Fruit fly (Drosophila melanogaster) whole organism, embryonic: ENCODE data around the gene Tbca.

Experiments
- Ada2b ChIP-seq: fragments of 200-800 bp; sonication (Bioruptor generic); IDR thresholded peaks from 2 replicates; pipeline ENCODE4 v1.3.6; 2022; ENCODE audit warnings: missing biosample characterization, missing genetic modification characterization
- B-H1 ChIP-seq: fragments of 200-800 bp; sonication (Bioruptor generic); IDR thresholded peaks from 3 replicates; pipeline ENCODE4 v1.3.6; 2022; ENCODE audit warnings: missing biosample characterization, missing genetic modification characterization
- BtbVII ChIP-seq: fragments of 200-800 bp; sonication (Bioruptor generic); optimal IDR thresholded peaks from 3 replicates; lab custom pipeline; 2017; ENCODE audit warnings: missing biosample characterization, mild to moderate bottlenecking, missing genetic modification characterization
- CG10147 ChIP-seq: fragments of 200-800 bp; sonication (Bioruptor generic); optimal IDR thresholded peaks from 2 replicates; lab custom pipeline; 2019; ENCODE audit warnings: missing biosample characterization, mild to moderate bottlenecking, missing genetic modification characterization, moderate library complexity
- CG10543 ChIP-seq: fragments of 200-800 bp; sonication (Bioruptor generic); optimal IDR thresholded peaks from 3 replicates; lab custom pipeline; 2017; ENCODE audit warnings: missing biosample characterization, mild to moderate bottlenecking, missing genetic modification characterization, moderate library complexity
- CG12236 ChIP-seq: fragments of 200-800 bp; sonication (Bioruptor generic); optimal IDR thresholded peaks from 2 replicates; lab custom pipeline; 2016; ENCODE audit warnings: missing biosample characterization, missing genetic modification characterization
- CG15696 ChIP-seq: fragments of 200-800 bp; sonication (Bioruptor generic); optimal IDR thresholded peaks from 2 replicates; lab custom pipeline; 2019; ENCODE audit warnings: missing biosample characterization, mild to moderate bottlenecking, missing genetic modification characterization, moderate library complexity
- CG18476 ChIP-seq: fragments of 200-800 bp; sonication (Bioruptor generic); optimal IDR thresholded peaks from 2 replicates; lab custom pipeline; 2016; ENCODE audit warnings: missing biosample characterization, mild to moderate bottlenecking, missing genetic modification characterization
- CG18619 ChIP-seq: fragments of 200-800 bp; sonication (Bioruptor generic); optimal IDR thresholded peaks from 3 replicates; lab custom pipeline; 2017; ENCODE audit warnings: missing biosample characterization, mild to moderate bottlenecking, missing genetic modification characterization
- CG3407 ChIP-seq: fragments of 200-800 bp; sonication (Bioruptor generic); optimal IDR thresholded peaks from 2 replicates; lab custom pipeline; 2018; ENCODE audit warnings: missing biosample characterization, mild to moderate bottlenecking, missing genetic modification characterization
- CG3847 ChIP-seq: fragments of 200-800 bp; sonication (Bioruptor generic); IDR thresholded peaks from 2 replicates; pipeline ENCODE4 v1.3.6; 2022; ENCODE audit warnings: missing biosample characterization, missing genetic modification characterization
- CG4424 ChIP-seq: fragments of 200-800 bp; sonication (Bioruptor generic); optimal IDR thresholded peaks from 3 replicates; lab custom pipeline; 2016; ENCODE audit warnings: missing biosample characterization, missing genetic modification characterization
- CG4854 ChIP-seq: fragments of 200-800 bp; sonication (Bioruptor generic); optimal IDR thresholded peaks from 2 replicates; lab custom pipeline; 2016; ENCODE audit warnings: missing biosample characterization, missing genetic modification characterization, inconsistent platforms
- CG5180 ChIP-seq: fragments of 200-800 bp; sonication (Bioruptor generic); optimal IDR thresholded peaks from 3 replicates; lab custom pipeline; 2017; ENCODE audit warnings: missing biosample characterization, missing genetic modification characterization, mild to moderate bottlenecking, moderate library complexity, missing genetic modification reagents
- CG6654 ChIP-seq: fragments of 200-800 bp; sonication (Bioruptor generic); optimal IDR thresholded peaks from 2 replicates; lab custom pipeline; 2017; ENCODE audit warnings: missing biosample characterization, mild to moderate bottlenecking, missing genetic modification characterization
- CG7745 ChIP-seq: fragments of 200-800 bp; sonication (Bioruptor generic); optimal IDR thresholded peaks from 2 replicates; lab custom pipeline; 2018; ENCODE audit warnings: missing biosample characterization, mild to moderate bottlenecking, missing genetic modification characterization, moderate library complexity
- CG8388 ChIP-seq: fragments of 200-800 bp; sonication (Bioruptor generic); optimal IDR thresholded peaks from 2 replicates; lab custom pipeline; 2019; ENCODE audit warnings: missing biosample characterization, mild to moderate bottlenecking, missing genetic modification characterization, moderate library complexity
- CG8765 ChIP-seq: fragments of 200-800 bp; sonication (Bioruptor generic); IDR thresholded peaks from 2 replicates; pipeline ENCODE4 v1.3.6; 2022; ENCODE audit warnings: missing biosample characterization, missing genetic modification characterization
- D ChIP-seq, 2 experiments: fragments of 200-800 bp in 1 of 2; fragments of >200 bp in 1 of 2; sonication (Bioruptor generic) in 1 of 2; optimal IDR thresholded peaks; 2 replicates in 1 of 2; 3 replicates in 1 of 2; lab custom pipeline; 2017; ENCODE audit warnings: mild to moderate bottlenecking in 1 of 2, missing biosample characterization in 1 of 2, missing genetic modification characterization in 1 of 2, missing genetic modification reagents in 1 of 2
- Dad ChIP-seq: fragments of 200-800 bp; sonication (Bioruptor generic); optimal IDR thresholded peaks from 3 replicates; lab custom pipeline; 2016; ENCODE audit warnings: missing biosample characterization, missing genetic modification characterization
- E2f2 ChIP-seq: fragments of 200-800 bp; sonication (Bioruptor generic); IDR thresholded peaks from 2 replicates; pipeline ENCODE4 v1.3.6; 2022; ENCODE audit warnings: missing biosample characterization, missing genetic modification characterization
- Hr39 ChIP-seq: fragments of >200 bp; optimal IDR thresholded peaks from 2 replicates; lab custom pipeline; 2017
- Nf-YA ChIP-seq: fragments of 200-800 bp; sonication (Bioruptor generic); IDR thresholded peaks from 2 replicates; pipeline ENCODE4 v1.3.6; 2022; ENCODE audit warnings: missing biosample characterization, missing genetic modification characterization
- Poxn ChIP-seq: fragments of 200-800 bp; sonication (Bioruptor generic); IDR thresholded peaks from 2 replicates; pipeline ENCODE4 v1.3.6; 2022; ENCODE audit warnings: missing biosample characterization, missing genetic modification characterization
- Rx ChIP-seq: fragments of 200-800 bp; sonication (Bioruptor generic); IDR thresholded peaks from 2 replicates; pipeline ENCODE4 v1.3.6; 2022; ENCODE audit warnings: missing biosample characterization, missing genetic modification characterization
- abd-A ChIP-seq: fragments of 200-800 bp; sonication (Bioruptor generic); optimal IDR thresholded peaks from 3 replicates; lab custom pipeline; 2019; ENCODE audit warnings: missing biosample characterization, mild to moderate bottlenecking, missing genetic modification characterization, moderate library complexity
- caup ChIP-seq: fragments of 200-800 bp; sonication (Bioruptor generic); optimal IDR thresholded peaks from 3 replicates; lab custom pipeline; 2017; ENCODE audit warnings: missing biosample characterization, mild to moderate bottlenecking, missing genetic modification characterization, moderate library complexity; ENCODE audit not compliant: severe bottlenecking
- ci ChIP-seq: fragments of 200-800 bp; sonication (Bioruptor generic); IDR thresholded peaks from 3 replicates; pipeline ENCODE4 v1.3.6; 2022; ENCODE audit warnings: missing biosample characterization, missing genetic modification characterization
- croc ChIP-seq: fragments of 200-800 bp; sonication (Bioruptor generic); conservative IDR thresholded peaks from 3 replicates; pipeline ENCODE4 v1.3.6; 2022; ENCODE audit warnings: missing biosample characterization, missing genetic modification characterization
- dati ChIP-seq: fragments of 200-800 bp; sonication (Bioruptor generic); IDR thresholded peaks from 2 replicates; pipeline ENCODE4 v1.3.6; 2022; ENCODE audit warnings: missing biosample characterization, missing genetic modification characterization
- dm ChIP-seq: fragments of 200-800 bp; sonication (Bioruptor generic); optimal IDR thresholded peaks from 3 replicates; lab custom pipeline; 2016; ENCODE audit warnings: missing biosample characterization, missing genetic modification characterization
- gcm2 ChIP-seq: fragments of 200-800 bp; sonication (Bioruptor generic); optimal IDR thresholded peaks from 2 replicates; lab custom pipeline; 2016; ENCODE audit warnings: missing biosample characterization, missing genetic modification characterization
- gfzf ChIP-seq: fragments of 200-800 bp; sonication (Bioruptor generic); optimal IDR thresholded peaks from 2 replicates; lab custom pipeline; 2016; ENCODE audit warnings: missing biosample characterization, mild to moderate bottlenecking, missing genetic modification characterization, moderate library complexity
- gsb-n ChIP-seq: fragments of 200-800 bp; sonication (Bioruptor generic); optimal IDR thresholded peaks from 3 replicates; lab custom pipeline; 2018; ENCODE audit warnings: missing biosample characterization, mild to moderate bottlenecking, missing genetic modification characterization
- ken ChIP-seq: fragments of 200-800 bp; sonication (Bioruptor generic); IDR thresholded peaks from 3 replicates; pipeline ENCODE4 v1.3.6; 2022; ENCODE audit warnings: missing biosample characterization, missing genetic modification characterization
- mam ChIP-seq: fragments of 200-800 bp; sonication (Bioruptor generic); optimal IDR thresholded peaks from 3 replicates; lab custom pipeline; 2016; ENCODE audit warnings: missing biosample characterization, missing genetic modification characterization
- mld ChIP-seq: fragments of 200-800 bp; sonication (Bioruptor generic); IDR thresholded peaks from 3 replicates; pipeline ENCODE4 v1.3.6; 2022; ENCODE audit warnings: missing biosample characterization, missing genetic modification characterization; ENCODE audit not compliant: partially characterized antibody
- odd ChIP-seq: fragments of 200-800 bp; sonication (Bioruptor generic); optimal IDR thresholded peaks from 2 replicates; lab custom pipeline; 2017; ENCODE audit warnings: missing biosample characterization, mild to moderate bottlenecking, missing genetic modification characterization
- org-1 ChIP-seq: fragments of 200-800 bp; sonication (Bioruptor generic); optimal IDR thresholded peaks from 2 replicates; lab custom pipeline; 2017; ENCODE audit warnings: missing biosample characterization, missing genetic modification characterization
- pb ChIP-seq: fragments of 200-800 bp; sonication (Bioruptor generic); optimal IDR thresholded peaks from 3 replicates; lab custom pipeline; 2016; ENCODE audit warnings: missing biosample characterization, missing genetic modification characterization
- pnt ChIP-seq: fragments of 200-800 bp; sonication (Bioruptor generic); optimal IDR thresholded peaks from 3 replicates; lab custom pipeline; 2016; ENCODE audit warnings: missing biosample characterization, missing genetic modification characterization
- sc ChIP-seq, 3 experiments: fragments of >200 bp in 2 of 3; fragments of 200-800 bp in 1 of 3; sonication (Bioruptor generic) in 1 of 3; optimal IDR thresholded peaks; 2 replicates in 2 of 3; 3 replicates in 1 of 3; lab custom pipeline; 2017; ENCODE audit warnings: mild to moderate bottlenecking in 1 of 3, missing biosample characterization in 1 of 3, missing genetic modification characterization in 1 of 3, missing genetic modification reagents in 1 of 3
- slou ChIP-seq: fragments of 200-800 bp; sonication (Bioruptor generic); optimal IDR thresholded peaks from 3 replicates; lab custom pipeline; 2016; ENCODE audit warnings: missing biosample characterization, missing genetic modification characterization
- sob ChIP-seq: fragments of 200-800 bp; sonication (Bioruptor generic); IDR thresholded peaks from 2 replicates; pipeline ENCODE4 v1.3.6; 2022; ENCODE audit warnings: missing biosample characterization, missing genetic modification characterization
- sr ChIP-seq: fragments of 200-800 bp; sonication (Bioruptor generic); IDR thresholded peaks from 3 replicates; pipeline ENCODE4 v1.3.6; 2022; ENCODE audit warnings: missing biosample characterization, missing genetic modification characterization
- ssp ChIP-seq: fragments of 200-800 bp; sonication (Bioruptor generic); IDR thresholded peaks from 2 replicates; pipeline ENCODE4 v1.3.6; 2022; ENCODE audit warnings: missing biosample characterization, missing genetic modification characterization
- trh ChIP-seq: fragments of 200-800 bp; sonication (Bioruptor generic); optimal IDR thresholded peaks from 2 replicates; lab custom pipeline; 2016; ENCODE audit warnings: missing biosample characterization, missing genetic modification characterization
- tup ChIP-seq: fragments of 200-800 bp; sonication (Bioruptor generic); optimal IDR thresholded peaks from 2 replicates; lab custom pipeline; 2016; ENCODE audit warnings: missing biosample characterization, mild to moderate bottlenecking, missing genetic modification characterization, moderate library complexity
- unc-4 ChIP-seq: fragments of 200-800 bp; sonication (Bioruptor generic); IDR thresholded peaks from 2 replicates; pipeline ENCODE4 v1.3.6; 2022; ENCODE audit warnings: missing biosample characterization, missing genetic modification characterization; ENCODE audit not compliant: partially characterized antibody
- usp ChIP-seq: fragments of >200 bp; optimal IDR thresholded peaks from 2 replicates; lab custom pipeline; 2017; ENCODE audit warnings: missing biosample characterization, missing genetic modification characterization
- vvl ChIP-seq: fragments of 200-800 bp; sonication (Bioruptor generic); IDR thresholded peaks from 2 replicates; pipeline ENCODE4 v1.3.6; 2022; ENCODE audit warnings: missing biosample characterization, missing genetic modification characterization

Tbca gene

dm6 chr3R:31747429-31748048 is 4.2 kb downstream of the Tbca start, which contains the start of the genes nero and CG1910 (continued):
- TF ChIP-seq CG8765 (no peak), pnt (GFP tag; lab: Kevin White, UChicago) (no peak), slou (GFP tag; lab: Kevin White, UChicago) (no peak), Poxn (GFP tag; lab: Robert Waterston, UW) (no peak), Ada2b (GFP tag; lab: Robert Waterston, UW) (no peak), dm (GFP tag; lab: Kevin White, UChicago) (peak; percentile 93), CG18476 (GFP tag; lab: Kevin White, UChicago) (no peak), CG8388 (GFP tag; lab: Kevin White, UChicago) (peak; percentile 10), gcm2 (GFP tag; lab: Kevin White, UChicago) (no peak), CG15696 (no peak), croc (GFP tag; lab: Robert Waterston, UW) (no peak), gsb-n (tag; lab: Kevin White, UChicago) (no peak), pb (no peak), abd-A (no peak), Dad (GFP tag; lab: Kevin White, UChicago) (no peak), caup (GFP tag; lab: Kevin White, UChicago) (no peak), sc (optimal IDR thresholded peaks at IDR 0.05; lab: Kevin White, UChicago) (no peak), sc (GFP tag; optimal IDR thresholded peaks at IDR 0.05; lab: Kevin White, UChicago) (no peak), sr (GFP tag; lab: Robert Waterston, UW) (no peak), D (optimal IDR thresholded peaks at IDR 0.05; lab: Kevin White, UChicago) (no peak), D (GFP tag; optimal IDR thresholded peaks at IDR 0.05; lab: Kevin White, UChicago) (no peak), org-1 (no peak), Rx (GFP tag; lab: Robert Waterston, UW) (no peak), B-H1 (GFP tag; lab: Robert Waterston, UW) (no peak), CG18619 (GFP tag; lab: Kevin White, UChicago) (no peak), gfzf (GFP tag; lab: Kevin White, UChicago) (peak; percentile 92), ci (GFP tag; lab: Robert Waterston, UW) (no peak), dati (GFP tag; lab: Robert Waterston, UW) (no peak), BtbVII (GFP tag; lab: Kevin White, UChicago) (no peak), ken (no peak), vvl (no peak), trh (GFP tag; lab: Kevin White, UChicago) (no peak), CG3847 (no peak), CG7745 (no peak), unc-4 (no peak), CG10543 (peak; percentile 21), ssp (GFP tag; lab: Robert Waterston, UW) (no peak), CG5180 (GFP tag; lab: Kevin White, UChicago) (no peak), usp (GFP tag; lab: Kevin White, UChicago) (no peak), tup (no peak), CG3407 (no peak), E2f2 (GFP tag; lab: Robert Waterston, UW) (no peak), CG4424 (no peak), Hr39 (lab: Kevin White, UChicago) (no peak), odd (GFP tag; lab: Kevin White, UChicago) (no peak), Nf-YA (no peak), CG4854 (no peak), mld (GFP tag; lab: Robert Waterston, UW) (no peak), sob (GFP tag; lab: Robert Waterston, UW) (no peak), CG6654 (GFP tag; lab: Kevin White, UChicago) (no peak), mam (no peak), CG12236 (no peak), CG10147 (GFP tag; lab: Kevin White, UChicago) (no peak)
